Fruit fly (Drosophila melanogaster): ENCODE data around the gene wnd.

Gene wnd

DNA sequence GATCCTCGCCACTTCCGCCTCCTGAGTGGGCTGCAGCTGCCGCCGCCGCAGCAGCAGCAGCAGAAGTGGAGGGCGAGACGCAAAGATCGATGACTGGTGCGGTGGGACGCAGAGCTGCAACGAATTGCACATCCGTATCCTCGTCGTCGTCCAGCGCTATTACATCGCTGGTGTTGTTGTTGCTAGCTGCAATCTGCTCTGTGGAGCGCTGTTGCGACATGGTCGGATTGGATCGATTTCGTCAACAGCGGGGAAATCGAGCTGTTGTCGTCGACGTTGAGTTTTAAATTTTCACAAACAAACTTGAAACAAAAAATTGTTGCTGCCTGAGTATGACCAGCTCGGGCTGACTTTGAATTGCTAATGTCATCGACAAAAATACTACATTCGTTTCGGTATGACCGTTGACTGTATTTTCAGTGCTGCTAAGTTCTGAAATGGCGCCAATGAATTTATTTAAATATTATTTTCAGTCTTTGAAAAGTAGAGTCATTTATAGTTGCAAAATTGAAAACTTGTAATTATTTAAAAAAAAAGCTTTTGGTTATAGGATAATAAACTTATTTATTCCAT, 7.0 kb upstream of the wnd start, which contains the start of gene Rnf146 (continued):
- no peak for TF ChIP-seq gcm (GFP tag; optimal IDR thresholded peaks at IDR 0.05)
- peak; percentile 16 for TF ChIP-seq nom (GFP tag; optimal IDR thresholded peaks at IDR 0.05)
- no peak for TF ChIP-seq CG9727 (GFP tag; optimal IDR thresholded peaks at IDR 0.05)
- TF ChIP-seq CG4360 (GFP tag; IDR thresholded peaks at IDR 0.05), result 0 out of 2 replicates have a peak, but pooled peaks have one; percentile 43
- TF ChIP-seq ems (GFP tag; optimal IDR thresholded peaks at IDR 0.05), result no peak
- no peak for TF ChIP-seq Abd-B (GFP tag; optimal IDR thresholded peaks at IDR 0.05)
- TF ChIP-seq Side (GFP tag; optimal IDR thresholded peaks at IDR 0.05), result no peak
- no peak for TF ChIP-seq Dref (GFP tag; IDR thresholded peaks at IDR 0.05)
- peak; percentile 94 for TF ChIP-seq CG10267 (tag; optimal IDR thresholded peaks at IDR 0.05)
- TF ChIP-seq Bteb2 (GFP tag; optimal IDR thresholded peaks at IDR 0.05), result no peak
- TF ChIP-seq btn (GFP tag; optimal IDR thresholded peaks at IDR 0.05), result no peak
- TF ChIP-seq gcm2 (GFP tag; optimal IDR thresholded peaks at IDR 0.05), result no peak
- TF ChIP-seq zen (tag; optimal IDR thresholded peaks at IDR 0.05), result no peak
- TF ChIP-seq fu2 (GFP tag; optimal IDR thresholded peaks at IDR 0.05), result no peak
- TF ChIP-seq CG3407 (GFP tag; optimal IDR thresholded peaks at IDR 0.05), result no peak
- peak; percentile 45 for TF ChIP-seq D (optimal IDR thresholded peaks at IDR 0.05)
- no peak for TF ChIP-seq D (GFP tag; optimal IDR thresholded peaks at IDR 0.05)
- TF ChIP-seq gfzf (GFP tag; optimal IDR thresholded peaks at IDR 0.05), result peak; percentile 86
- TF ChIP-seq CG2889 (GFP tag; IDR thresholded peaks at IDR 0.05), result no peak
- peak; percentile 26 for TF ChIP-seq CG15601 (tag; optimal IDR thresholded peaks at IDR 0.05)
- no peak for TF ChIP-seq sug (tag; optimal IDR thresholded peaks at IDR 0.05)

DNA sequence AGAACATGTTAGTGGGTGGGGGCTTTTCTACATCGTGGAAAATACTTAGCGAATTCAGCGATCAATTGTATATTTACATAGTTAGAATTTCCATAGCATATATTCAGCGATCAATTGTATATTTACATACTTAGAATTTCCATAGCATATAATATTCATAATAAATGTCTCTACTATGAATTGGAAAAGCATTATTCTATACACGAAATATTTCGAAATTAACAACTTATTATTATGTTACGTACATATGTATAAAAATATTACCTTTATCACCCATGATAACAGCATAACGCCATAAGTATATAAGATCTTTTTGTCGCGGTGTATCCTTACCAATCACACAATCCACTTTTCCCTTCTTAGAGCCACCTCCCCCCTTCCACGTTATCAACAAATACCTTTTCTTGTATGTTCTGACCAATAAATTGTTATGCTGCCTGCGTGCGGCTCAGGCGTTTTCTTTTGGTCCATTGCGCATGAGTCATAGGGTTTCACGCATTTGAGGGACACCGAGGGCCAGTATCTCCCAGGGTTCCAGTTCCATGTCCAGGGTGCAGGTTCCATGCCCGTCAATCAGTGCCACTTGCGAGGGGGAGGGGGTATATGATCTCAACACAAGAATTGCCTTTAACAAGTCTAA, 1.4 kb upstream of the wnd start:
- TF ChIP-seq CG15479 (GFP tag; optimal IDR thresholded peaks at IDR 0.05) (peak; percentile 95), gfzf (GFP tag; optimal IDR thresholded peaks at IDR 0.05) (no peak), CG7987 (GFP tag; optimal IDR thresholded peaks at IDR 0.05) (no peak), ac (GFP tag; optimal IDR thresholded peaks at IDR 0.05) (peak; percentile 56), jing (GFP tag; optimal IDR thresholded peaks at IDR 0.05) (peak; percentile 10), sens (GFP tag) (peak; percentile 89), PHDP (tag; optimal IDR thresholded peaks at IDR 0.05) (peak; percentile 3), Nf-YB (GFP tag; optimal IDR thresholded peaks at IDR 0.05) (peak; percentile 56), lola (GFP tag; optimal IDR thresholded peaks at IDR 0.05) (peak in 1 of 3 experiments; percentile 96), tio (GFP tag; optimal IDR thresholded peaks at IDR 0.05) (peak; percentile 45), CG6254 (GFP tag; optimal IDR thresholded peaks at IDR 0.05) (peak; percentile 43), CG10543 (GFP tag; optimal IDR thresholded peaks at IDR 0.05) (peak; percentile 1), HLHmδ (GFP tag; optimal IDR thresholded peaks at IDR 0.05) (no peak), CG13775 (GFP tag; optimal IDR thresholded peaks at IDR 0.05) (peak; percentile 79), Xrp1 (GFP tag; IDR thresholded peaks at IDR 0.05) (peak; percentile 77), CG33557 (GFP tag; optimal IDR thresholded peaks at IDR 0.05) (peak; percentile 92), grn (GFP tag; optimal IDR thresholded peaks at IDR 0.05) (peak; percentile 35), bsh (GFP tag; optimal IDR thresholded peaks at IDR 0.05) (peak in 1 of 2 experiments; percentile 75), nerfin-2 (GFP tag; IDR thresholded peaks at IDR 0.05; ENCODE audit: partially characterized antibody) (no peak), fd3F (GFP tag; optimal IDR thresholded peaks at IDR 0.05) (no peak), CG8924 (tag; optimal IDR thresholded peaks at IDR 0.05) (peak; percentile 80), CG15073 (GFP tag; optimal IDR thresholded peaks at IDR 0.05) (peak; percentile 0), gem (tag; optimal IDR thresholded peaks at IDR 0.05) (peak; percentile 85), CG12155 (GFP tag; optimal IDR thresholded peaks at IDR 0.05) (peak; percentile 16), CG1233 (GFP tag; optimal IDR thresholded peaks at IDR 0.05) (peak; percentile 43), CG17361 (GFP tag; IDR thresholded peaks at IDR 0.05) (peak; percentile 87; the same call in 2 of the 3 replicates), CG7839 (tag; optimal IDR thresholded peaks at IDR 0.05) (peak; percentile 62), grau (tag; optimal IDR thresholded peaks at IDR 0.05) (peak; percentile 69)

Measured in whole organism, embryonic.